Worm (Caenorhabditis elegans) whole organism, L1 larva: ENCODE results near the gene acox-3.

Source experiments
- Y116A8C.19 ChIP-seq: sonication (generic microtip); optimal IDR thresholded peaks from 2 replicates; lab custom pipeline; 2016; ENCODE audit warnings: missing compliant biosample characterization, missing genetic modification characterization, borderline replicate concordance
- aha-1 ChIP-seq: fragments of 150-350 bp; optimal IDR thresholded peaks from 2 replicates; lab custom pipeline; 2014; ENCODE audit warnings: missing biosample characterization, missing genetic modification characterization
- blmp-1 ChIP-seq: fragments of 150-350 bp; optimal IDR thresholded peaks from 2 replicates; lab custom pipeline; 2014; ENCODE audit warnings: missing biosample characterization, missing genetic modification characterization
- ceh-88 ChIP-seq: fragments of 200-800 bp; sonication (Bioruptor generic); IDR thresholded peaks from 2 replicates; pipeline ENCODE4 v1.3.6; 2022; ENCODE audit warnings: missing genetic modification characterization, missing compliant biosample characterization
- ces-1 ChIP-seq: fragments of 150-350 bp; optimal IDR thresholded peaks from 2 replicates; lab custom pipeline; 2014; ENCODE audit warnings: missing biosample characterization, missing genetic modification reagents, missing genetic modification characterization
- efl-1 ChIP-seq, 4 experiments: fragments of 150-350 bp; optimal IDR thresholded peaks in 3 of 4; peaks in 1 of 4; 1 replicate in 1 of 4; 2 replicates in 3 of 4; lab custom pipeline; 2014; ENCODE audit warnings: missing biosample characterization in 2 of 4, missing genetic modification characterization in 2 of 4, missing genetic modification reagents in 2 of 4
- efl-3 ChIP-seq: fragments of 200-800 bp; sonication (Bioruptor generic); optimal IDR thresholded peaks from 2 replicates; lab custom pipeline; 2018; ENCODE audit warnings: mild to moderate bottlenecking, missing genetic modification characterization, missing compliant biosample characterization
- elt-2 ChIP-seq: sonication (generic microtip); optimal IDR thresholded peaks from 2 replicates; lab custom pipeline; 2016; ENCODE audit warnings: missing genetic modification characterization, mild to moderate bottlenecking, inconsistent platforms, missing compliant biosample characterization, missing genetic modification reagents
- fkh-10 ChIP-seq: sonication (generic microtip); optimal IDR thresholded peaks from 2 replicates; lab custom pipeline; 2017; ENCODE audit warnings: missing biosample characterization, missing genetic modification reagents, missing genetic modification characterization
- fkh-4 ChIP-seq: sonication (generic microtip); optimal IDR thresholded peaks from 2 replicates; lab custom pipeline; 2016; ENCODE audit warnings: missing compliant biosample characterization, missing genetic modification characterization, borderline replicate concordance
- fos-1 ChIP-seq: fragments of 150-350 bp; optimal IDR thresholded peaks from 2 replicates; lab custom pipeline; 2014; ENCODE audit warnings: missing biosample characterization, missing genetic modification characterization
- grh-1 ChIP-seq: fragments of 200-800 bp; sonication (Bioruptor generic); IDR thresholded peaks from 2 replicates; pipeline ENCODE4 v1.3.6; 2022; ENCODE audit warnings: missing genetic modification reagents, missing genetic modification characterization, missing compliant biosample characterization
- hlh-4 ChIP-seq: sonication (generic microtip); optimal IDR thresholded peaks from 2 replicates; lab custom pipeline; 2016; ENCODE audit warnings: mild to moderate bottlenecking, missing genetic modification characterization, missing compliant biosample characterization
- hpl-2 ChIP-seq: fragments of 150-350 bp; optimal IDR thresholded peaks from 2 replicates; lab custom pipeline; 2014; ENCODE audit warnings: missing biosample characterization, missing genetic modification reagents, missing genetic modification characterization
- lin-13 ChIP-seq: fragments of 150-350 bp; optimal IDR thresholded peaks from 2 replicates; lab custom pipeline; 2014; ENCODE audit warnings: missing biosample characterization, missing genetic modification reagents, missing genetic modification characterization
- lin-15B ChIP-seq: fragments of 150-350 bp; sonication (generic microtip); optimal IDR thresholded peaks from 3 replicates; lab custom pipeline; 2014; ENCODE audit warnings: missing biosample characterization, missing genetic modification characterization
- lin-35 ChIP-seq, 2 experiments: fragments of 150-350 bp; optimal IDR thresholded peaks; 2 replicates each; lab custom pipeline; 2014; ENCODE audit warnings: missing biosample characterization in 2 of 2, missing genetic modification characterization in 2 of 2, missing genetic modification reagents in 2 of 2
- lin-39 ChIP-seq: fragments of 150-350 bp; optimal IDR thresholded peaks from 2 replicates; lab custom pipeline; 2014; ENCODE audit warnings: missing biosample characterization, missing genetic modification reagents, missing genetic modification characterization
- mef-2 ChIP-seq: fragments of 150-350 bp; optimal IDR thresholded peaks from 2 replicates; lab custom pipeline; 2014; ENCODE audit warnings: missing biosample characterization, missing genetic modification characterization
- mep-1 ChIP-seq: fragments of 150-350 bp; optimal IDR thresholded peaks from 2 replicates; lab custom pipeline; 2014; ENCODE audit warnings: missing biosample characterization, missing genetic modification characterization
- nhr-20 ChIP-seq: sonication (generic microtip); optimal IDR thresholded peaks from 2 replicates; lab custom pipeline; 2016; ENCODE audit warnings: mild to moderate bottlenecking, missing genetic modification characterization, missing compliant biosample characterization
- nhr-76 ChIP-seq: sonication (generic microtip); optimal IDR thresholded peaks from 2 replicates; lab custom pipeline; 2017; ENCODE audit warnings: missing biosample characterization, missing genetic modification characterization
- pag-3 ChIP-seq: sonication (generic microtip); optimal IDR thresholded peaks from 2 replicates; lab custom pipeline; 2017; ENCODE audit warnings: missing genetic modification characterization, mild to moderate bottlenecking, missing compliant biosample characterization, antibody characterized with exemption, borderline replicate concordance; ENCODE audit not compliant: insufficient read depth
- pax-3 ChIP-seq: fragments of 200-800 bp; sonication (Bioruptor generic); optimal IDR thresholded peaks from 2 replicates; lab custom pipeline; 2018; ENCODE audit warnings: mild to moderate bottlenecking, missing genetic modification characterization, moderate library complexity, missing compliant biosample characterization
- pqm-1 ChIP-seq: sonication (generic microtip); optimal IDR thresholded peaks from 3 replicates; lab custom pipeline; 2017; ENCODE audit warnings: missing biosample characterization, missing genetic modification characterization
- rnt-1 ChIP-seq: sonication (generic microtip); optimal IDR thresholded peaks from 2 replicates; lab custom pipeline; 2016; ENCODE audit warnings: mild to moderate bottlenecking, missing genetic modification characterization, moderate library complexity, missing compliant biosample characterization
- snpc-4 ChIP-seq: fragments of 150-350 bp; optimal IDR thresholded peaks from 2 replicates; lab custom pipeline; 2014; ENCODE audit warnings: missing biosample characterization, missing genetic modification characterization
- snu-23 ChIP-seq: sonication (generic microtip); optimal IDR thresholded peaks from 2 replicates; lab custom pipeline; 2016; ENCODE audit warnings: missing genetic modification characterization, missing compliant biosample characterization
- swsn-7 ChIP-seq: sonication (generic microtip); optimal IDR thresholded peaks from 2 replicates; lab custom pipeline; 2016; ENCODE audit warnings: missing genetic modification characterization, missing compliant biosample characterization
- unc-30 ChIP-seq: sonication (generic microtip); optimal IDR thresholded peaks from 2 replicates; lab custom pipeline; 2017; ENCODE audit warnings: missing biosample characterization, missing genetic modification characterization
- unc-62 ChIP-seq: fragments of 150-350 bp; optimal IDR thresholded peaks from 2 replicates; lab custom pipeline; 2014; ENCODE audit warnings: missing biosample characterization, missing genetic modification reagents, missing genetic modification characterization
- unc-98 ChIP-seq: fragments of 200-800 bp; sonication (Bioruptor generic); IDR thresholded peaks from 2 replicates; pipeline ENCODE4 v1.3.6; 2022; ENCODE audit warnings: missing genetic modification characterization, missing compliant biosample characterization
- zag-1 ChIP-seq: fragments of 150-350 bp; optimal IDR thresholded peaks from 2 replicates; lab custom pipeline; 2014; ENCODE audit warnings: missing biosample characterization, missing genetic modification characterization
- zip-4 ChIP-seq: fragments of 200-800 bp; sonication (Bioruptor generic); optimal IDR thresholded peaks from 2 replicates; lab custom pipeline; 2018; ENCODE audit warnings: mild to moderate bottlenecking, missing genetic modification characterization, moderate library complexity, missing compliant biosample characterization
- ztf-11 ChIP-seq, 2 experiments: sonication (generic microtip); optimal IDR thresholded peaks; 2 replicates each; lab custom pipeline; 2016 to 2017; ENCODE audit warnings: missing genetic modification characterization in 2 of 2, missing biosample characterization in 1 of 2, missing compliant biosample characterization in 1 of 2

Gene acox-3

DNA sequence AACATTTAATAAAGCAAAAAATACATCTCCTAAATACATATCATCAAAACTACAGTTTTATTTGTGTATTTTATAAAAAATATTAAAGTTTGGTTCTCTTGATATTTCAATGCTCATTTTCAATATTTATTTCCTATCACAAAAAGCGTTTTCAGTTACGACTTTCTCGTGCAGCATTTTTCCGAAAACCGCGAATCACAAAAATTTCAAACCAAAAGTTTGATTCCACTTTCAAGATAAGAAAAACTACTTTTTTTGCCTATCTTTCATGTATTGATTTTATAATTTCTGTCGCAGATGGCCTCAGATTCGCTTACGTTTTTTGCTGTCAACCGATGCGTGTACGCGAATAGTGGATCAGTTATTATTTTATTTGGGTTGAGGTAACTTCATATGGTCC lies 28.9 kb downstream of the acox-3 start, which contains the start of gene C49A9.4:
Gene C49A9.4 (plus strand): TSS at position 265 of the 400 bp plus-strand sequence.
- TF ChIP-seq elt-2 (tag; lab: Kevin White, UChicago) = peak; percentile 27
- peak; percentile 35 for TF ChIP-seq hpl-2 (GFP tag; lab: Kevin White, UChicago)
- no peak for TF ChIP-seq efl-1 (optimal IDR thresholded peaks at IDR 0.05; lab: Kevin White, UChicago)
- TF ChIP-seq efl-1 (GFP tag; optimal IDR thresholded peaks at IDR 0.05 in 1 of 2; lab: Kevin White, UChicago) = peak in 1 of 2 experiments; percentile 42
- no peak for TF ChIP-seq fkh-10 (GFP tag; lab: Kevin White, UChicago)
- no peak for TF ChIP-seq fkh-4 (tag; lab: Kevin White, UChicago)
- TF ChIP-seq, all 84 proteins: peak for 3

DNA sequence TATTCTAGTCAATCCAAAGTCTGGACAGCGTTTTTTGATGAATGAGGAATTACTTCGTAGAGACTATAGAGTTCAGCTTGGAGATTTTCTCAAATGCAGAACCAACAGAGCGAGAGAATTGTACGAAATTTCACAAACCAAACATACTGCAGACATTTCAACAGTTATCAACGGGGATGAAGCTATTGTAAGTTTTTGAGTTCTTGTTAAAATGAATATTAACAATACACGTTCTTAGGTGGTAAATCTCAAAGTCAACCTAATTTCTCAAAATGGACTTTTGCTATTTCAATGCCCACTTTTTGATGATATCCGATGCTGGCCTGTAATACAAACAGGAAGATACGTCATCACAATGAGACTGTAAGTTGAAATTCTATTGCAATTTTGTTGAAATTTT lies 30.8 kb downstream of the acox-3 start:
- TF ChIP-seq zip-4 (GFP tag; lab: Kevin White, UChicago) = no peak
- no peak for TF ChIP-seq unc-98 (GFP tag; lab: Robert Waterston, UW)
- no peak for TF ChIP-seq rnt-1
- TF ChIP-seq ces-1 (GFP tag; lab: Kevin White, UChicago) = no peak
- TF ChIP-seq pax-3 (tag; lab: Kevin White, UChicago) = no peak
- TF ChIP-seq ceh-88 (GFP tag; lab: Robert Waterston, UW) = no peak
- TF ChIP-seq nhr-76 (tag; lab: Kevin White, UChicago) = no peak
- TF ChIP-seq, all 84 proteins: peak for 0

DNA sequence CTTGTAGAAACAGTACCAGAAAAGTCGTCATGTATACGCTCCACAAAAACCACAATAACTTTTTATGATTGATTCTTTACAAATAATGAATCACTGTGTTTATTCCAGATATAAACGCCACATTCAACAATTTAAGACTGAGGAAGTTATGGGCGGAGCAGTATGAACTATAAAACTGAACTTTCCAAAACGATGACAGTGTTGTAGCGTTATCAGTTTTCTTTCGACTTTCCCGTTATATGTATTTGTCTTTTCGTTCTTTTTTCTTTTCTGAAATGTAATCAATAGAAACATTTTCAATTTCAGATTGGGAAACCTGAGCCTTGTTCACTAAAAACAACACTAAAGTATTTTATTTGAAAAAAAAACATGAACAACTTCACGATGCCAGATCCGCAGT lies 31.2 kb downstream of the acox-3 start, which contains the start of gene C49A9.9:
Gene C49A9.9 (plus strand): TSS at position 307 of the 400 bp plus-strand sequence.
- no peak for TF ChIP-seq snu-23
- TF ChIP-seq Y116A8C.19 (tag; lab: Kevin White, UChicago) = no peak
- TF ChIP-seq hlh-4 (tag; lab: Kevin White, UChicago) = no peak
- no peak for TF ChIP-seq lin-13 (GFP tag; lab: Kevin White, UChicago)
- no peak for TF ChIP-seq zip-4 (GFP tag; lab: Kevin White, UChicago)
- TF ChIP-seq swsn-7 (tag; lab: Kevin White, UChicago) = no peak
- TF ChIP-seq nhr-20 (tag; lab: Kevin White, UChicago) = no peak
- TF ChIP-seq ztf-11 (tag; optimal IDR thresholded peaks at IDR 0.05; lab: Kevin White, UChicago) = no peak
- TF ChIP-seq unc-62 (GFP tag; lab: Kevin White, UChicago) = no peak
- no peak for TF ChIP-seq lin-35 (GFP tag; optimal IDR thresholded peaks at IDR 0.05; lab: Kevin White, UChicago)
- TF ChIP-seq mep-1 (tag; lab: Kevin White, UChicago) = no peak
- TF ChIP-seq unc-30 (tag; lab: Kevin White, UChicago) = no peak
- TF ChIP-seq aha-1 = no peak
- TF ChIP-seq, all 84 proteins: peak for 0

DNA sequence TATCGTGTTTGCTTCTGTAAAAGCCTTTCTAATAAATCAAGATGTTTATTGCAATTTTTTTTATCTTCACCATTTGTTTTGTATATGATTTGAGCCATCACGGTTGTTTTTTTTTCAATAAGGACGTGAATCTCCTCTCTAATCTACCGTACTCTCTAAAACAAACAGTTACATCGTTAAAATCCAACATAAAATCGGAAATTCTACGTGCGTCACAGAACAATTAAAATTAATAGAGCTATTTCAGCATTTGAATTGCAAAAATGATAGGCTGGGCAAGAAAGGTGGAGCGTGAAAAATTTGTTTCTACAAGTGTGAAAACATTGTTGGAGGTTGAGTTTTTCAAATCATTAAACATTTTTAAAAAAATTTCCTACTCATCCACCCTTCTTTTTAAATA lies 34.9 kb downstream of the acox-3 start, which contains the start of gene C49A9.5:
Gene C49A9.5 (plus strand): TSS at position 271 of the 400 bp plus-strand sequence.
- TF ChIP-seq fkh-4 (tag; lab: Kevin White, UChicago) = no peak
- no peak for TF ChIP-seq rnt-1
- no peak for TF ChIP-seq pqm-1 (tag; lab: Kevin White, UChicago)
- no peak for TF ChIP-seq fos-1 (tag; lab: Kevin White, UChicago)
- no peak for TF ChIP-seq blmp-1 (tag; lab: Kevin White, UChicago)
- no peak for TF ChIP-seq lin-15B (tag; lab: Kevin White, UChicago)
- TF ChIP-seq efl-3 (GFP tag; lab: Kevin White, UChicago) = no peak
- TF ChIP-seq pag-3 (tag; lab: Kevin White, UChicago) = no peak
- TF ChIP-seq zag-1 (tag; lab: Kevin White, UChicago) = no peak
- no peak for TF ChIP-seq grh-1 (GFP tag; lab: Robert Waterston, UW)
- no peak for TF ChIP-seq lin-39
- no peak for TF ChIP-seq mef-2 (tag; lab: Kevin White, UChicago)
- no peak for TF ChIP-seq snpc-4 (tag; lab: Kevin White, UChicago)
